Worm (Caenorhabditis elegans): ENCODE data around the gene T19C3.7.

DNA sequence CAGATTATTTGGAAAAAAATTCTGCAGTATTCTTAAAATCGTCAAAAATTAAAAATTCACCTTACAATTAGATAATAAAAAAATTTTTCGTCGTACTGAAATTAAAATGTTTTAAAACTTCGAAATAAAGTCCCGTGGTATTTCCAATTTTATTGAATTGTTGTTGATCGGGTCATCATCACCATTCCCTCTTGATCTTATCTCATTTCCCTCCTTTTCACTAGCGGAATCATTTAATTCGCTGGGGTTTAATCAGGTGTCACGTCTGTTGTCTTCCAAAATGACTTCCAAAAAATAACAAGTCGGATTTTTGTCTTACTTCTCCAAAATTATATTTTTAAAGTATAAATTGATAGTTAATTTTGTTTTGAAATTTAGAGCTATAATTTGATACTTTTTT lies 20.7 kb upstream of the T19C3.7 start:
- TF ChIP-seq ceh-82 (tag; optimal IDR thresholded peaks at IDR 0.05) (no peak), unc-62 (GFP tag; optimal IDR thresholded peaks at IDR 0.05) (no peak), mdl-1 (tag; optimal IDR thresholded peaks at IDR 0.05) (no peak), ztf-11 (tag; optimal IDR thresholded peaks at IDR 0.05) (no peak), tbx-2 (tag; optimal IDR thresholded peaks at IDR 0.05) (no peak), skn-1 (tag; optimal IDR thresholded peaks at IDR 0.05) (no peak), unc-39 (tag; optimal IDR thresholded peaks at IDR 0.05) (no peak), elt-2 (tag; optimal IDR thresholded peaks at IDR 0.05) (no peak)
